Worm (Caenorhabditis elegans) whole organism, late embryonic: ENCODE data around the gene B0222.5.

ENCODE experiments used
- C38D4.7 ChIP-seq: fragments of 200-800 bp; sonication (Bioruptor generic); optimal IDR thresholded peaks from 2 replicates; lab custom pipeline; 2018; ENCODE audit warnings: mild to moderate bottlenecking, missing genetic modification characterization, moderate library complexity, missing compliant biosample characterization
- K09A11.1 ChIP-seq: sonication (generic microtip); optimal IDR thresholded peaks from 2 replicates; lab custom pipeline; 2017; ENCODE audit warnings: antibody characterized with exemption, mild to moderate bottlenecking, missing genetic modification characterization, missing compliant biosample characterization; ENCODE audit not compliant: insufficient read depth
- Y22D7AL.16 ChIP-seq: sonication (generic microtip); optimal IDR thresholded peaks from 2 replicates; lab custom pipeline; 2016; ENCODE audit warnings: missing genetic modification characterization, missing compliant biosample characterization
- ama-1 ChIP-seq: fragments of 150-350 bp; optimal IDR thresholded peaks from 2 replicates; lab custom pipeline; 2014
- ceh-14 ChIP-seq: sonication (generic microtip); optimal IDR thresholded peaks from 2 replicates; lab custom pipeline; 2016; ENCODE audit warnings: missing genotype, missing genetic modification characterization, missing compliant biosample characterization
- ceh-18 ChIP-seq: sonication (generic microtip); optimal IDR thresholded peaks from 2 replicates; lab custom pipeline; 2016; ENCODE audit warnings: missing genetic modification characterization, missing compliant biosample characterization
- ceh-2 ChIP-seq: sonication (generic microtip); optimal IDR thresholded peaks from 2 replicates; lab custom pipeline; 2016; ENCODE audit warnings: missing genotype, missing genetic modification characterization, missing compliant biosample characterization
- ceh-22 ChIP-seq: sonication (generic microtip); optimal IDR thresholded peaks from 2 replicates; lab custom pipeline; 2017; ENCODE audit warnings: missing biosample characterization, missing genetic modification characterization
- ceh-24 ChIP-seq: sonication (generic microtip); optimal IDR thresholded peaks from 2 replicates; lab custom pipeline; 2016; ENCODE audit warnings: mild to moderate bottlenecking, missing genetic modification characterization, missing compliant biosample characterization
- ceh-30 ChIP-seq: fragments of 150-350 bp; optimal IDR thresholded peaks from 2 replicates; lab custom pipeline; 2014; ENCODE audit warnings: missing biosample characterization, missing genetic modification characterization
- ceh-48 ChIP-seq: sonication (generic microtip); optimal IDR thresholded peaks from 2 replicates; lab custom pipeline; 2016; ENCODE audit warnings: missing genetic modification characterization, inconsistent platforms, missing compliant biosample characterization
- ceh-6 ChIP-seq: fragments of 200-800 bp; sonication (Bioruptor generic); optimal IDR thresholded peaks from 2 replicates; lab custom pipeline; 2018; ENCODE audit warnings: mild to moderate bottlenecking, missing genetic modification characterization, missing compliant biosample characterization
- ceh-9 ChIP-seq: sonication (generic microtip); optimal IDR thresholded peaks from 2 replicates; lab custom pipeline; 2016; ENCODE audit warnings: mild to moderate bottlenecking, missing genetic modification characterization, inconsistent platforms, missing compliant biosample characterization
- dmd-4 ChIP-seq: sonication (generic microtip); optimal IDR thresholded peaks from 2 replicates; lab custom pipeline; 2016; ENCODE audit warnings: borderline replicate concordance, missing genetic modification characterization, missing compliant biosample characterization
- dve-1 ChIP-seq: sonication (generic microtip); optimal IDR thresholded peaks from 2 replicates; lab custom pipeline; 2017; ENCODE audit warnings: antibody characterized with exemption, mild to moderate bottlenecking, missing genetic modification characterization, missing compliant biosample characterization
- elt-2 ChIP-seq: sonication (generic microtip); optimal IDR thresholded peaks from 2 replicates; lab custom pipeline; 2016; ENCODE audit warnings: missing genetic modification reagents, missing genetic modification characterization, missing compliant biosample characterization
- ets-4 ChIP-seq: sonication (generic microtip); optimal IDR thresholded peaks from 2 replicates; lab custom pipeline; 2016; ENCODE audit warnings: missing genetic modification characterization, missing compliant biosample characterization
- fax-1 ChIP-seq: sonication (generic microtip); optimal IDR thresholded peaks from 2 replicates; lab custom pipeline; 2016; ENCODE audit warnings: missing genotype, missing genetic modification characterization, missing compliant biosample characterization
- fkh-6 ChIP-seq: sonication (generic microtip); optimal IDR thresholded peaks from 2 replicates; lab custom pipeline; 2016; ENCODE audit warnings: missing genetic modification characterization, missing compliant biosample characterization
- hlh-15 ChIP-seq: sonication (generic microtip); optimal IDR thresholded peaks from 2 replicates; lab custom pipeline; 2016; ENCODE audit warnings: missing genetic modification characterization, missing compliant biosample characterization
- hlh-30 ChIP-seq: sonication (generic microtip); optimal IDR thresholded peaks from 2 replicates; lab custom pipeline; 2017; ENCODE audit warnings: antibody characterized with exemption, missing genetic modification characterization, missing compliant biosample characterization; ENCODE audit not compliant: insufficient read depth
- hlh-8 ChIP-seq: sonication (generic microtip); optimal IDR thresholded peaks from 2 replicates; lab custom pipeline; 2016; ENCODE audit warnings: missing genotype, missing genetic modification characterization, missing compliant biosample characterization
- lim-6 ChIP-seq: sonication (generic microtip); optimal IDR thresholded peaks from 2 replicates; lab custom pipeline; 2016; ENCODE audit warnings: missing genetic modification characterization, missing compliant biosample characterization
- madf-2 ChIP-seq: sonication (generic microtip); optimal IDR thresholded peaks from 2 replicates; lab custom pipeline; 2017; ENCODE audit warnings: missing genetic modification characterization, missing compliant biosample characterization
- mec-3 ChIP-seq: sonication (generic microtip); optimal IDR thresholded peaks from 2 replicates; lab custom pipeline; 2016; ENCODE audit warnings: borderline replicate concordance, missing genetic modification characterization, missing compliant biosample characterization
- odd-2 ChIP-seq: sonication (generic microtip); optimal IDR thresholded peaks from 2 replicates; lab custom pipeline; 2017; ENCODE audit warnings: antibody characterized with exemption, mild to moderate bottlenecking, missing genetic modification characterization, missing compliant biosample characterization
- pat-9 ChIP-seq: fragments of 200-800 bp; sonication (Bioruptor generic); optimal IDR thresholded peaks from 2 replicates; lab custom pipeline; 2018; ENCODE audit warnings: mild to moderate bottlenecking, missing genetic modification characterization, moderate library complexity, missing compliant biosample characterization
- pha-4 ChIP-seq: fragments of 150-350 bp; optimal IDR thresholded peaks from 2 replicates; lab custom pipeline; 2018; ENCODE audit warnings: missing biosample characterization, missing genetic modification reagents, missing genetic modification characterization
- pqm-1 ChIP-seq: sonication (generic microtip); optimal IDR thresholded peaks from 2 replicates; lab custom pipeline; 2016; ENCODE audit warnings: missing genetic modification characterization, missing compliant biosample characterization
- sdc-2 ChIP-seq: sonication (generic microtip); optimal IDR thresholded peaks from 2 replicates; lab custom pipeline; 2016; ENCODE audit warnings: missing genotype, missing genetic modification characterization, missing compliant biosample characterization
- sox-2 ChIP-seq: fragments of 200-800 bp; sonication (Bioruptor generic); IDR thresholded peaks from 2 replicates; pipeline ENCODE4 v1.3.6; 2022; ENCODE audit warnings: missing genetic modification reagents, missing genetic modification characterization, missing compliant biosample characterization
- tbx-2 ChIP-seq: sonication (generic microtip); optimal IDR thresholded peaks from 2 replicates; lab custom pipeline; 2016; ENCODE audit warnings: missing genetic modification characterization, missing compliant biosample characterization
- tbx-7 ChIP-seq: sonication (generic microtip); optimal IDR thresholded peaks from 2 replicates; lab custom pipeline; 2016; ENCODE audit warnings: missing genotype, missing genetic modification characterization, missing compliant biosample characterization
- ttx-3 ChIP-seq: sonication (generic microtip); optimal IDR thresholded peaks from 2 replicates; lab custom pipeline; 2016; ENCODE audit warnings: missing genetic modification reagents, missing genetic modification characterization, missing compliant biosample characterization
- unc-3 ChIP-seq, 2 experiments: fragments of 200-800 bp in 1 of 2; sonication (Bioruptor generic) in 1 of 2; sonication (generic microtip) in 1 of 2; conservative IDR thresholded peaks in 1 of 2; optimal IDR thresholded peaks in 1 of 2; 2 replicates each; pipeline versions ENCODE4 v1.3.6 to Lab custom; 2016 to 2022; ENCODE audit warnings: missing compliant biosample characterization in 2 of 2, missing genetic modification characterization in 2 of 2, missing genetic modification reagents in 1 of 2
- unc-55 ChIP-seq: sonication (generic microtip); optimal IDR thresholded peaks from 2 replicates; lab custom pipeline; 2017; ENCODE audit warnings: missing biosample characterization, missing genetic modification reagents, missing genetic modification characterization
- zip-5 ChIP-seq: sonication (generic microtip); optimal IDR thresholded peaks from 2 replicates; lab custom pipeline; 2016; ENCODE audit warnings: missing genetic modification characterization, missing compliant biosample characterization
- ztf-16 ChIP-seq: sonication (generic microtip); optimal IDR thresholded peaks from 2 replicates; lab custom pipeline; 2017; ENCODE audit warnings: missing genetic modification characterization, missing compliant biosample characterization

Gene B0222.5

ce11 chrV:9175218-9175837 is 20.7 kb upstream of the B0222.5 start, which contains the start of gene spas-1 (continued):
- TF ChIP-seq sox-2 = no peak; the same call in 1 of the 2 replicates
- TF ChIP-seq ceh-18 = peak; percentile 55
- peak; percentile 55 for TF ChIP-seq ceh-14
- no peak for TF ChIP-seq hlh-8 (tag; lab: Kevin White, UChicago)
- no peak for TF ChIP-seq fax-1
- TF ChIP-seq unc-3 (GFP tag; conservative IDR thresholded peaks at IDR 0.05; lab: Robert Waterston, UW) = no peak
- TF ChIP-seq unc-3 (tag; optimal IDR thresholded peaks at IDR 0.05; lab: Kevin White, UChicago) = peak; percentile 52
- no peak for TF ChIP-seq pqm-1 (tag; lab: Kevin White, UChicago)
- peak; percentile 79 for TF ChIP-seq elt-2
- TF ChIP-seq dmd-4 (tag; lab: Kevin White, UChicago) = no peak
- peak; percentile 60 for TF ChIP-seq pat-9 (tag; lab: Kevin White, UChicago)
- no peak for TF ChIP-seq ztf-16 (tag; lab: Kevin White, UChicago)
- TF ChIP-seq ets-4 (tag; lab: Kevin White, UChicago) = no peak
- no peak for TF ChIP-seq tbx-7 (tag; lab: Kevin White, UChicago)
- peak; percentile 34 for TF ChIP-seq ceh-2 (tag; lab: Kevin White, UChicago)
- TF ChIP-seq ceh-22 (tag; lab: Kevin White, UChicago) = no peak
- no peak for TF ChIP-seq ceh-9 (tag; lab: Kevin White, UChicago)

ce11 chrV:9173789-9174188 is 19.1 kb upstream of the B0222.5 start, which contains the start of gene pqn-16:
Gene pqn-16 (plus strand): TSS chrV:9174089.
- TF ChIP-seq ceh-18 = no peak
- TF ChIP-seq sdc-2 (tag; lab: Kevin White, UChicago) = no peak
- TF ChIP-seq mec-3 = no peak
- TF ChIP-seq zip-5 (tag; lab: Kevin White, UChicago) = no peak
- no peak for TF ChIP-seq madf-2 (tag; lab: Kevin White, UChicago)
- TF ChIP-seq ceh-9 (tag; lab: Kevin White, UChicago) = no peak
- TF ChIP-seq K09A11.1 (tag; lab: Kevin White, UChicago) = no peak
- TF ChIP-seq ceh-30 (tag; lab: Kevin White, UChicago) = no peak
- no peak for TF ChIP-seq ceh-22 (tag; lab: Kevin White, UChicago)
- TF ChIP-seq ceh-6 (GFP tag; lab: Kevin White, UChicago) = no peak
- TF ChIP-seq C38D4.7 (GFP tag; lab: Kevin White, UChicago) = no peak
- no peak for TF ChIP-seq ceh-24 (tag; lab: Kevin White, UChicago)
- TF ChIP-seq hlh-30 (tag; lab: Kevin White, UChicago) = no peak
- no peak for TF ChIP-seq unc-55
- no peak for TF ChIP-seq dmd-4 (tag; lab: Kevin White, UChicago)
- TF ChIP-seq ama-1 (lab: Kevin White, UChicago) = no peak
- TF ChIP-seq, all 69 proteins: peak for 0

- TF ChIP-seq hlh-15 = no peak
- no peak for TF ChIP-seq fkh-6 (tag; lab: Kevin White, UChicago)
- TF ChIP-seq ama-1 (lab: Kevin White, UChicago) = no peak
- no peak for TF ChIP-seq dve-1 (tag; lab: Kevin White, UChicago)
- TF ChIP-seq C38D4.7 (GFP tag; lab: Kevin White, UChicago) = no peak
- TF ChIP-seq lim-6 (tag; lab: Kevin White, UChicago) = no peak
- no peak for TF ChIP-seq Y22D7AL.16
- no peak for TF ChIP-seq fax-1
- TF ChIP-seq tbx-2 = no peak
- no peak for TF ChIP-seq odd-2 (tag; lab: Kevin White, UChicago)
- no peak for TF ChIP-seq ceh-48 (tag; lab: Kevin White, UChicago)
- no peak for TF ChIP-seq K09A11.1 (tag; lab: Kevin White, UChicago)
- TF ChIP-seq pha-4 = no peak
- TF ChIP-seq ttx-3 (tag; lab: Kevin White, UChicago) = no peak
Observed at ce11 chrV:9172989-9173388, 18.3 kb upstream of the B0222.5 start, which contains the start of gene gad-3. Gene gad-3 (minus strand): TSS chrV:9173005.
